Worm (Caenorhabditis elegans): ENCODE data around the gene C16D9.3.

DNA sequence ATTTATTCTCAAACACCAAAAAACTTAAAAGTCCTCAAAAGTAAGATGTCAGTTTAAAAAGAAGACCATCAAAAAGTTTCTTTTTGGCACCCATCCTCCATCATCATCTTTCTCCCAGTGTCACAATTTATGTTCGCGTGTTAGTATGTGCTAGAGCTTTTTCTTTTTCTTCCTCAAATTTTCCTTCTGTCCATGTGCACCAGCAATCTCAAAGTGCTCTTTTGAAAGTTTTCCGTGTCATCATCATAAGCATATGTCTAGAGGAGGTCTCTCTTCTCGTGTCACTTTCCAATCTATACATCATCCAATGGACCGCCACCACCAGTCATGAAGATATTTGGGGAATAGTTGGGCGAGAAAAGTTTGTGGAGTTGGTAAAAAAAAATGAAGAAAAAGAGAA, 11.2 kb upstream of the C16D9.3 start:
- no peak for TF ChIP-seq nhr-11 (tag; optimal IDR thresholded peaks at IDR 0.05)
- no peak for TF ChIP-seq lin-15B (tag; optimal IDR thresholded peaks at IDR 0.05)
- no peak for TF ChIP-seq efl-1 (optimal IDR thresholded peaks at IDR 0.05)
- no peak for TF ChIP-seq efl-1 (GFP tag; optimal IDR thresholded peaks at IDR 0.05 in 1 of 2)
- no peak for TF ChIP-seq irx-1 (tag; optimal IDR thresholded peaks at IDR 0.05)
- no peak for TF ChIP-seq ceh-82 (tag; optimal IDR thresholded peaks at IDR 0.05)
- no peak for TF ChIP-seq ztf-11 (tag; optimal IDR thresholded peaks at IDR 0.05)
- TF ChIP-seq nhr-19 (GFP tag; conservative IDR thresholded peaks at IDR 0.05), result no peak
- TF ChIP-seq nhr-20 (tag; optimal IDR thresholded peaks at IDR 0.05), result no peak
- TF ChIP-seq unc-86 (tag; optimal IDR thresholded peaks at IDR 0.05), result no peak
- no peak for TF ChIP-seq ama-1 (optimal IDR thresholded peaks at IDR 0.05)
- no peak for TF ChIP-seq alr-1 (tag; optimal IDR thresholded peaks at IDR 0.05; ENCODE audit: borderline replicate concordance)
- no peak for TF ChIP-seq snpc-4 (tag; optimal IDR thresholded peaks at IDR 0.05)
